Worm (Caenorhabditis elegans) whole organism, L1 larva: ENCODE data around the gene C46C2.6.

Source experiments
- ama-1 ChIP-seq: fragments of 150-350 bp; optimal IDR thresholded peaks from 2 replicates; lab custom pipeline; 2014
- rnt-1 ChIP-seq: sonication (generic microtip); optimal IDR thresholded peaks from 2 replicates; lab custom pipeline; 2016; ENCODE audit warnings: mild to moderate bottlenecking, missing genetic modification characterization, moderate library complexity, missing compliant biosample characterization
- tbx-2 ChIP-seq: sonication (generic microtip); optimal IDR thresholded peaks from 2 replicates; lab custom pipeline; 2016; ENCODE audit warnings: missing genetic modification characterization, missing compliant biosample characterization
- zag-1 ChIP-seq: fragments of 150-350 bp; optimal IDR thresholded peaks from 2 replicates; lab custom pipeline; 2014; ENCODE audit warnings: missing biosample characterization, missing genetic modification characterization
- zip-4 ChIP-seq: fragments of 200-800 bp; sonication (Bioruptor generic); optimal IDR thresholded peaks from 2 replicates; lab custom pipeline; 2018; ENCODE audit warnings: mild to moderate bottlenecking, missing genetic modification characterization, moderate library complexity, missing compliant biosample characterization

ce11 chrIV:9258547-9258946 is 46.3 kb downstream of the C46C2.6 start:
- TF ChIP-seq zip-4 (no peak), tbx-2 (tag; lab: Kevin White, UChicago) (no peak), zag-1 (tag; lab: Kevin White, UChicago) (no peak), rnt-1 (tag; lab: Kevin White, UChicago) (no peak), ama-1 (lab: Kevin White, UChicago) (peak; percentile 11)
